Worm (Caenorhabditis elegans): Measurements from ENCODE around the gene Y40C5A.4.

Gene Y40C5A.4

DNA sequence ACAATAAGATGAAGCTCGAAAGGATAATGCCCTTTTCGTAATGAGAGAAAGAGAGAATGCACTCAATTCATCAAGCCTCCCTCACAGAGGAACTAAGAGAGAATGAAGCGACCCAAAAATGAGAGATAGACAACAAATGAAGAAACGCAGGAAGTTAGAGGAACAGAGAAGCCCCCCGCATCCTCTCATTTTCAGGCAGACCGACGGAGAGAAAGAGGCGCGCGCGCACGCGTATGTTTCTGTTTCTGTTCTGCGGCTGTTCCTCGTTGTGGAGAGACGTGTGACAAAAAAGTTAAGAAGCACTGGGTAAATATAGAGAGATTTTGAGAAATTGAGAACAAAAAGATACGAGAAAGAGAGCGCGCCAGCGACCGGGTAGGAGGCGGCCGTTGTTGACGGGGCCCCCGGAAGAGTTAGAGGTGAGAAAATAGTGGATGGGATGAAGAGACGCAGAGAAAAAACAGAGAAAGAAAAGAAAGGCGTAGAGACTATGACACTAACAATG, 44.9 kb downstream of the Y40C5A.4 start (continued):
- TF ChIP-seq snpc-1.2 (GFP tag; IDR thresholded peaks at IDR 0.05) (no peak), Y48G9A.11 (GFP tag; IDR thresholded peaks at IDR 0.05) (no peak), sdz-12 (GFP tag; optimal IDR thresholded peaks at IDR 0.05) (no peak)

DNA sequence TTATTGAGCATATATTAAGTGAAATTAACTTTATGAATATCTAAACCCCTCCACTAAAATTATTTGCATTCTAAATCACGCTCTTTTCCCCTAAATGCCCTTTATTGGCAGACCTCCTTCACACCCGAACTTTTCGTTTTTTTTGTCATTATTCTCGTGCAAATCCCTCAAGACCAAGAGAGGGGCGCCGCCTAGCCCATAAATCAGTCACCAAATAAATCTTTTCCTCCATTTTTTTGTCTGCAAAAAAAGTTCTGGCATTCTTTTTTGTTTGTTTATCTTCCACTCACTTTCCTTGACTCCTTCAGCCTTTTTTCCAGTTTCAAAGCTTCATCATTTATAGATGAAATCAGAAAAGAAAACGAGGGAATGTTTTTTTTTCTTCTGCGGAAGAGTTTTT, 46.0 kb downstream of the Y40C5A.4 start:
- TF ChIP-seq ZK546.5 (tag; optimal IDR thresholded peaks at IDR 0.05), result no peak
- TF ChIP-seq lir-3 (tag; optimal IDR thresholded peaks at IDR 0.05), result no peak
- no peak for TF ChIP-seq fos-1 (tag; optimal IDR thresholded peaks at IDR 0.05)
- no peak for TF ChIP-seq spr-3 (GFP tag; optimal IDR thresholded peaks at IDR 0.05)
- TF ChIP-seq ztf-7 (tag; optimal IDR thresholded peaks at IDR 0.05), result no peak
- no peak for TF ChIP-seq daf-16 (GFP tag; optimal IDR thresholded peaks at IDR 0.05)
- TF ChIP-seq daf-16 (tag; optimal IDR thresholded peaks at IDR 0.05), result no peak
- no peak for TF ChIP-seq rbr-2 (tag; optimal IDR thresholded peaks at IDR 0.05)
- TF ChIP-seq ceh-44 (GFP tag; IDR thresholded peaks at IDR 0.05), result no peak
- peak; percentile 77 for TF ChIP-seq ceh-20 (GFP tag; IDR thresholded peaks at IDR 0.05)
- no peak for TF ChIP-seq unc-130 (GFP tag; optimal IDR thresholded peaks at IDR 0.05)
- TF ChIP-seq zip-2 (tag; optimal IDR thresholded peaks at IDR 0.05), result no peak
- no peak for TF ChIP-seq pha-4 (GFP tag; IDR thresholded peaks at IDR 0.05)
- TF ChIP-seq pha-4 (tag; optimal IDR thresholded peaks at IDR 0.05), result no peak
- no peak for TF ChIP-seq nhr-111 (GFP tag; optimal IDR thresholded peaks at IDR 0.05)
- TF ChIP-seq ceh-82 (tag; optimal IDR thresholded peaks at IDR 0.05), result no peak
- no peak for TF ChIP-seq sdz-12 (GFP tag; optimal IDR thresholded peaks at IDR 0.05)
- peak in 1 of 2 experiments; percentile 90 for TF ChIP-seq unc-62 (GFP tag; optimal IDR thresholded peaks at IDR 0.05 in 1 of 2)
- TF ChIP-seq unc-62 (tag; optimal IDR thresholded peaks at IDR 0.05), result no peak
- peak; percentile 15 for TF ChIP-seq mep-1 (tag; optimal IDR thresholded peaks at IDR 0.05)
- TF ChIP-seq snpc-4 (tag; optimal IDR thresholded peaks at IDR 0.05), result no peak
- TF ChIP-seq lin-29 (GFP tag; IDR thresholded peaks at IDR 0.05), result no peak
- peak; percentile 49 for TF ChIP-seq hlh-30 (tag; optimal IDR thresholded peaks at IDR 0.05; ENCODE audit: insufficient read depth)

ce11 chrIV:7317829-7318529, 46.9 kb downstream of the Y40C5A.4 start:
- peak; percentile 5 for TF ChIP-seq mep-1 (tag; optimal IDR thresholded peaks at IDR 0.05)
- no peak for TF ChIP-seq ces-1 (GFP tag; optimal IDR thresholded peaks at IDR 0.05)
- TF ChIP-seq ceh-44 (GFP tag; IDR thresholded peaks at IDR 0.05), result no peak
- TF ChIP-seq unc-62 (GFP tag; optimal IDR thresholded peaks at IDR 0.05 in 1 of 2), result peak in 1 of 2 experiments; percentile 96
- TF ChIP-seq unc-62 (tag; optimal IDR thresholded peaks at IDR 0.05), result no peak
- no peak for TF ChIP-seq pqm-1 (tag; optimal IDR thresholded peaks at IDR 0.05)
- TF ChIP-seq nhr-102 (tag; optimal IDR thresholded peaks at IDR 0.05), result no peak
- TF ChIP-seq cey-2 (tag; optimal IDR thresholded peaks at IDR 0.05; ENCODE audit: borderline replicate concordance, insufficient read depth), result no peak
- TF ChIP-seq madf-9 (GFP tag; conservative IDR thresholded peaks at IDR 0.05), result no peak
- peak in 1 of 2 experiments; percentile 22 for TF ChIP-seq lsy-2 (tag; optimal IDR thresholded peaks at IDR 0.05)
- no peak for TF ChIP-seq saeg-2 (GFP tag; IDR thresholded peaks at IDR 0.05)
- no peak for TF ChIP-seq hmg-1.1 (GFP tag; IDR thresholded peaks at IDR 0.05)
- TF ChIP-seq lin-15B (tag; optimal IDR thresholded peaks at IDR 0.05), result no peak
- TF ChIP-seq nhr-28 (tag; optimal IDR thresholded peaks at IDR 0.05), result peak; percentile 16
- TF ChIP-seq madf-5 (GFP tag; IDR thresholded peaks at IDR 0.05), result no peak
- TF ChIP-seq T20F7.1 (GFP tag; optimal IDR thresholded peaks at IDR 0.05), result no peak
- peak; percentile 35 for TF ChIP-seq mxl-3 (GFP tag; optimal IDR thresholded peaks at IDR 0.05)
- no peak for TF ChIP-seq F44E2.7 (GFP tag; IDR thresholded peaks at IDR 0.05)
- no peak for TF ChIP-seq ctbp-1 (GFP tag; IDR thresholded peaks at IDR 0.05)
- TF ChIP-seq lin-29 (GFP tag; IDR thresholded peaks at IDR 0.05), result no peak
- no peak for TF ChIP-seq aha-1 (tag)
- no peak for TF ChIP-seq jun-1 (tag; optimal IDR thresholded peaks at IDR 0.05)
- no peak for TF ChIP-seq lim-7 (GFP tag; IDR thresholded peaks at IDR 0.05)
- TF ChIP-seq hlh-11 (tag; optimal IDR thresholded peaks at IDR 0.05), result peak; percentile 30
- TF ChIP-seq lin-38 (GFP tag; IDR thresholded peaks at IDR 0.05), result no peak
- TF ChIP-seq skn-1 (tag; optimal IDR thresholded peaks at IDR 0.05), result no peak
- no peak for TF ChIP-seq pha-4 (GFP tag; IDR thresholded peaks at IDR 0.05)
- TF ChIP-seq pha-4 (tag; optimal IDR thresholded peaks at IDR 0.05), result no peak
- TF ChIP-seq mdl-1 (tag; optimal IDR thresholded peaks at IDR 0.05), result peak in 1 of 2 experiments; percentile 43
- no peak for TF ChIP-seq spr-1 (tag; optimal IDR thresholded peaks at IDR 0.05)

All from whole organism, L4 larva.